Worm (Caenorhabditis elegans): Measurements from ENCODE around the gene clec-8.

ce11 chrII:12625673-12626072, 47.8 kb upstream of the clec-8 start:
- TF ChIP-seq nhr-76 (tag; optimal IDR thresholded peaks at IDR 0.05) (no peak), ceh-16 (tag; optimal IDR thresholded peaks at IDR 0.05) (no peak), elt-1 (tag; optimal IDR thresholded peaks at IDR 0.05) (no peak), ztf-4 (tag; optimal IDR thresholded peaks at IDR 0.05) (no peak), mdl-1 (tag; optimal IDR thresholded peaks at IDR 0.05) (peak; percentile 47), nhr-25 (tag; optimal IDR thresholded peaks at IDR 0.05) (peak; percentile 86), elt-3 (tag; optimal IDR thresholded peaks at IDR 0.05) (peak in 2 of 3 experiments; percentile 81 to 87), nhr-11 (tag; optimal IDR thresholded peaks at IDR 0.05) (no peak)

Measured in whole organism, L3 larva.